Worm (Caenorhabditis elegans) whole organism, L1 larva: ENCODE results near the gene ivph-3.

Experiments
- aha-1 ChIP-seq: fragments of 150-350 bp; optimal IDR thresholded peaks from 2 replicates; lab custom pipeline; 2014; ENCODE audit warnings: missing biosample characterization, missing genetic modification characterization
- ama-1 ChIP-seq: fragments of 150-350 bp; optimal IDR thresholded peaks from 2 replicates; lab custom pipeline; 2014
- ceh-63 ChIP-seq: fragments of 200-800 bp; sonication (Bioruptor generic); optimal IDR thresholded peaks from 2 replicates; lab custom pipeline; 2018; ENCODE audit warnings: mild to moderate bottlenecking, missing genetic modification characterization, missing compliant biosample characterization
- ceh-8 ChIP-seq: fragments of 200-800 bp; sonication (Bioruptor generic); optimal IDR thresholded peaks from 2 replicates; lab custom pipeline; 2018; ENCODE audit warnings: mild to moderate bottlenecking, missing genetic modification characterization, moderate library complexity, missing compliant biosample characterization
- ceh-88 ChIP-seq: fragments of 200-800 bp; sonication (Bioruptor generic); IDR thresholded peaks from 2 replicates; pipeline ENCODE4 v1.3.6; 2022; ENCODE audit warnings: missing genetic modification characterization, missing compliant biosample characterization
- ceh-90 ChIP-seq: sonication (generic microtip); optimal IDR thresholded peaks from 2 replicates; lab custom pipeline; 2016; ENCODE audit warnings: missing genetic modification characterization, missing compliant biosample characterization
- dpl-1 ChIP-seq, 3 experiments: fragments of 150-350 bp in 2 of 3; sonication (generic microtip) in 1 of 3; optimal IDR thresholded peaks; 2 replicates each; lab custom pipeline; 2014 to 2017; ENCODE audit warnings: missing biosample characterization in 3 of 3, missing genetic modification characterization in 3 of 3, missing genetic modification reagents in 3 of 3
- dsc-1 ChIP-seq: sonication (generic microtip); optimal IDR thresholded peaks from 2 replicates; lab custom pipeline; 2016; ENCODE audit warnings: mild to moderate bottlenecking, missing genetic modification characterization, missing compliant biosample characterization
- efl-1 ChIP-seq, 4 experiments: fragments of 150-350 bp; optimal IDR thresholded peaks in 3 of 4; peaks in 1 of 4; 1 replicate in 1 of 4; 2 replicates in 3 of 4; lab custom pipeline; 2014; ENCODE audit warnings: missing biosample characterization in 2 of 4, missing genetic modification characterization in 2 of 4, missing genetic modification reagents in 2 of 4
- efl-3 ChIP-seq: fragments of 200-800 bp; sonication (Bioruptor generic); optimal IDR thresholded peaks from 2 replicates; lab custom pipeline; 2018; ENCODE audit warnings: mild to moderate bottlenecking, missing genetic modification characterization, missing compliant biosample characterization
- egl-27 ChIP-seq, 2 experiments: fragments of 150-350 bp in 1 of 2; sonication (generic microtip); optimal IDR thresholded peaks; 3 replicates each; lab custom pipeline; 2017 to 2018; ENCODE audit warnings: missing biosample characterization in 2 of 2, missing genetic modification characterization in 2 of 2, missing genetic modification reagents in 2 of 2
- elt-2 ChIP-seq: sonication (generic microtip); optimal IDR thresholded peaks from 2 replicates; lab custom pipeline; 2016; ENCODE audit warnings: missing genetic modification characterization, mild to moderate bottlenecking, inconsistent platforms, missing compliant biosample characterization, missing genetic modification reagents
- elt-3 ChIP-seq, 6 experiments: fragments of 150-350 bp in 1 of 6; sonication (generic microtip); optimal IDR thresholded peaks; 2 replicates each; lab custom pipeline; 2017 to 2018; ENCODE audit warnings: missing biosample characterization in 6 of 6, missing genetic modification characterization in 6 of 6, inconsistent platforms in 1 of 6
- ets-5 ChIP-seq: fragments of 200-800 bp; sonication (Bioruptor generic); IDR thresholded peaks from 2 replicates; pipeline ENCODE4 v1.3.6; 2022; ENCODE audit warnings: missing genetic modification characterization, missing compliant biosample characterization
- fkh-4 ChIP-seq: sonication (generic microtip); optimal IDR thresholded peaks from 2 replicates; lab custom pipeline; 2016; ENCODE audit warnings: missing compliant biosample characterization, missing genetic modification characterization, borderline replicate concordance
- fkh-8 ChIP-seq: sonication (generic microtip); optimal IDR thresholded peaks from 2 replicates; lab custom pipeline; 2016; ENCODE audit warnings: mild to moderate bottlenecking, missing genetic modification characterization, missing compliant biosample characterization
- hlh-17 ChIP-seq: fragments of 200-800 bp; sonication (Bioruptor generic); optimal IDR thresholded peaks from 2 replicates; lab custom pipeline; 2018; ENCODE audit warnings: missing genetic modification characterization, mild to moderate bottlenecking, missing compliant biosample characterization, moderate library complexity, borderline replicate concordance
- hpl-2 ChIP-seq: fragments of 150-350 bp; optimal IDR thresholded peaks from 2 replicates; lab custom pipeline; 2014; ENCODE audit warnings: missing biosample characterization, missing genetic modification reagents, missing genetic modification characterization
- irx-1 ChIP-seq: sonication (generic microtip); optimal IDR thresholded peaks from 2 replicates; lab custom pipeline; 2016; ENCODE audit warnings: missing genetic modification characterization, missing compliant biosample characterization
- isw-1 ChIP-seq: fragments of 200-800 bp; sonication (Bioruptor generic); IDR thresholded peaks from 2 replicates; pipeline ENCODE4 v1.3.6; 2022; ENCODE audit warnings: missing genetic modification characterization, missing compliant biosample characterization
- lin-13 ChIP-seq: fragments of 150-350 bp; optimal IDR thresholded peaks from 2 replicates; lab custom pipeline; 2014; ENCODE audit warnings: missing biosample characterization, missing genetic modification reagents, missing genetic modification characterization
- lin-14 ChIP-seq: fragments of 200-800 bp; sonication (Bioruptor generic); optimal IDR thresholded peaks from 2 replicates; lab custom pipeline; 2018; ENCODE audit warnings: mild to moderate bottlenecking, missing genetic modification characterization, moderate library complexity, missing compliant biosample characterization
- lin-35 ChIP-seq, 2 experiments: fragments of 150-350 bp; optimal IDR thresholded peaks; 2 replicates each; lab custom pipeline; 2014; ENCODE audit warnings: missing biosample characterization in 2 of 2, missing genetic modification characterization in 2 of 2, missing genetic modification reagents in 2 of 2
- lin-39 ChIP-seq: fragments of 150-350 bp; optimal IDR thresholded peaks from 2 replicates; lab custom pipeline; 2014; ENCODE audit warnings: missing biosample characterization, missing genetic modification reagents, missing genetic modification characterization
- lir-3 ChIP-seq: sonication (generic microtip); optimal IDR thresholded peaks from 2 replicates; lab custom pipeline; 2016; ENCODE audit warnings: mild to moderate bottlenecking, missing genetic modification characterization, moderate library complexity, missing compliant biosample characterization; ENCODE audit not compliant: poor library complexity
- lsy-2 ChIP-seq, 2 experiments: fragments of 150-350 bp; optimal IDR thresholded peaks; 2 replicates each; lab custom pipeline; 2014; ENCODE audit warnings: missing biosample characterization in 2 of 2, missing genetic modification characterization in 2 of 2
- mdl-1 ChIP-seq, 2 experiments: fragments of 150-350 bp; optimal IDR thresholded peaks; 2 replicates each; lab custom pipeline; 2014 to 2017; ENCODE audit warnings: missing biosample characterization in 2 of 2, missing genetic modification characterization in 2 of 2, inconsistent platforms in 1 of 2
- mef-2 ChIP-seq: fragments of 150-350 bp; optimal IDR thresholded peaks from 2 replicates; lab custom pipeline; 2014; ENCODE audit warnings: missing biosample characterization, missing genetic modification characterization
- mep-1 ChIP-seq: fragments of 150-350 bp; optimal IDR thresholded peaks from 2 replicates; lab custom pipeline; 2014; ENCODE audit warnings: missing biosample characterization, missing genetic modification characterization
- nhr-11 ChIP-seq: fragments of 150-350 bp; optimal IDR thresholded peaks from 2 replicates; lab custom pipeline; 2014; ENCODE audit warnings: missing biosample characterization, missing genetic modification characterization
- nhr-19 ChIP-seq: fragments of 200-800 bp; sonication (Bioruptor generic); conservative IDR thresholded peaks from 2 replicates; pipeline ENCODE4 v1.3.6; 2022; ENCODE audit warnings: missing genetic modification characterization, missing compliant biosample characterization
- nhr-237 ChIP-seq: fragments of 150-350 bp; optimal IDR thresholded peaks from 2 replicates; lab custom pipeline; 2014; ENCODE audit warnings: missing biosample characterization, missing genetic modification characterization
- nhr-47 ChIP-seq: sonication (generic microtip); optimal IDR thresholded peaks from 2 replicates; lab custom pipeline; 2016; ENCODE audit warnings: mild to moderate bottlenecking, missing genetic modification characterization, moderate library complexity, missing compliant biosample characterization
- nhr-71 ChIP-seq: sonication (generic microtip); optimal IDR thresholded peaks from 2 replicates; lab custom pipeline; 2016; ENCODE audit warnings: mild to moderate bottlenecking, missing genetic modification characterization, moderate library complexity, missing compliant biosample characterization
- nhr-76 ChIP-seq: sonication (generic microtip); optimal IDR thresholded peaks from 2 replicates; lab custom pipeline; 2017; ENCODE audit warnings: missing biosample characterization, missing genetic modification characterization
- nhr-77 ChIP-seq: fragments of 150-350 bp; optimal IDR thresholded peaks from 2 replicates; lab custom pipeline; 2014; ENCODE audit warnings: missing biosample characterization, missing genetic modification characterization
- nhr-85 ChIP-seq: sonication (generic microtip); peaks from one replicate; lab custom pipeline; 2016; ENCODE audit warnings: missing genetic modification characterization, inconsistent platforms, missing compliant biosample characterization
- nhr-90 ChIP-seq: sonication (generic microtip); optimal IDR thresholded peaks from 2 replicates; lab custom pipeline; 2016; ENCODE audit warnings: mild to moderate bottlenecking, missing genetic modification characterization, missing compliant biosample characterization; ENCODE audit not compliant: poor library complexity
- pag-3 ChIP-seq: sonication (generic microtip); optimal IDR thresholded peaks from 2 replicates; lab custom pipeline; 2017; ENCODE audit warnings: missing genetic modification characterization, mild to moderate bottlenecking, missing compliant biosample characterization, antibody characterized with exemption, borderline replicate concordance; ENCODE audit not compliant: insufficient read depth
- pax-3 ChIP-seq: fragments of 200-800 bp; sonication (Bioruptor generic); optimal IDR thresholded peaks from 2 replicates; lab custom pipeline; 2018; ENCODE audit warnings: mild to moderate bottlenecking, missing genetic modification characterization, moderate library complexity, missing compliant biosample characterization
- pqm-1 ChIP-seq: sonication (generic microtip); optimal IDR thresholded peaks from 3 replicates; lab custom pipeline; 2017; ENCODE audit warnings: missing biosample characterization, missing genetic modification characterization
- snpc-4 ChIP-seq: fragments of 150-350 bp; optimal IDR thresholded peaks from 2 replicates; lab custom pipeline; 2014; ENCODE audit warnings: missing biosample characterization, missing genetic modification characterization
- snu-23 ChIP-seq: sonication (generic microtip); optimal IDR thresholded peaks from 2 replicates; lab custom pipeline; 2016; ENCODE audit warnings: missing genetic modification characterization, missing compliant biosample characterization
- sox-4 ChIP-seq: sonication (generic microtip); optimal IDR thresholded peaks from 2 replicates; lab custom pipeline; 2016; ENCODE audit warnings: missing genetic modification characterization, missing compliant biosample characterization
- swsn-7 ChIP-seq: sonication (generic microtip); optimal IDR thresholded peaks from 2 replicates; lab custom pipeline; 2016; ENCODE audit warnings: missing genetic modification characterization, missing compliant biosample characterization
- tbx-2 ChIP-seq: sonication (generic microtip); optimal IDR thresholded peaks from 2 replicates; lab custom pipeline; 2016; ENCODE audit warnings: missing genetic modification characterization, missing compliant biosample characterization
- unc-62 ChIP-seq: fragments of 150-350 bp; optimal IDR thresholded peaks from 2 replicates; lab custom pipeline; 2014; ENCODE audit warnings: missing biosample characterization, missing genetic modification reagents, missing genetic modification characterization
- unc-98 ChIP-seq: fragments of 200-800 bp; sonication (Bioruptor generic); IDR thresholded peaks from 2 replicates; pipeline ENCODE4 v1.3.6; 2022; ENCODE audit warnings: missing genetic modification characterization, missing compliant biosample characterization
- vab-15 ChIP-seq: sonication (generic microtip); optimal IDR thresholded peaks from 2 replicates; lab custom pipeline; 2017; ENCODE audit warnings: missing genotype, mild to moderate bottlenecking, missing genetic modification characterization, missing compliant biosample characterization
- xbp-1 ChIP-seq: sonication (generic microtip); optimal IDR thresholded peaks from 2 replicates; lab custom pipeline; 2016; ENCODE audit warnings: missing genetic modification characterization, missing compliant biosample characterization
- zag-1 ChIP-seq: fragments of 150-350 bp; optimal IDR thresholded peaks from 2 replicates; lab custom pipeline; 2014; ENCODE audit warnings: missing biosample characterization, missing genetic modification characterization
- zip-4 ChIP-seq: fragments of 200-800 bp; sonication (Bioruptor generic); optimal IDR thresholded peaks from 2 replicates; lab custom pipeline; 2018; ENCODE audit warnings: mild to moderate bottlenecking, missing genetic modification characterization, moderate library complexity, missing compliant biosample characterization

Gene ivph-3

ce11 chrIV:3029882-3030281 lies 23.6 kb upstream of the ivph-3 start (continued):
- no peak for TF ChIP-seq ceh-8 (GFP tag; lab: Kevin White, UChicago)
- no peak for TF ChIP-seq zag-1 (tag; lab: Kevin White, UChicago)
- TF ChIP-seq elt-2 (tag; lab: Kevin White, UChicago) = peak; percentile 41
- TF ChIP-seq efl-3 (GFP tag; lab: Kevin White, UChicago) = no peak
- TF ChIP-seq dsc-1 = no peak
- no peak for TF ChIP-seq irx-1 (tag; lab: Kevin White, UChicago)
- TF ChIP-seq pqm-1 (tag; lab: Kevin White, UChicago) = no peak
- TF ChIP-seq sox-4 (tag; lab: Kevin White, UChicago) = no peak
- TF ChIP-seq snpc-4 = no peak
- no peak for TF ChIP-seq ceh-88 (GFP tag; lab: Robert Waterston, UW)
- TF ChIP-seq fkh-8 = no peak
- peak in 1 of 2 experiments; percentile 34 for TF ChIP-seq lin-35 (GFP tag; optimal IDR thresholded peaks at IDR 0.05; lab: Kevin White, UChicago)
- no peak for TF ChIP-seq lir-3 (tag; lab: Kevin White, UChicago)
- no peak for TF ChIP-seq nhr-76
- TF ChIP-seq hlh-17 (GFP tag; lab: Kevin White, UChicago) = no peak
- peak; percentile 87 for TF ChIP-seq mef-2 (tag; lab: Kevin White, UChicago)
- TF ChIP-seq swsn-7 (tag; lab: Kevin White, UChicago) = peak; percentile 13
- peak; percentile 72 for TF ChIP-seq lin-14 (GFP tag; lab: Kevin White, UChicago)
- peak; percentile 81 for TF ChIP-seq nhr-71 (tag; lab: Kevin White, UChicago)
- no peak for TF ChIP-seq fkh-4 (tag; lab: Kevin White, UChicago)
- TF ChIP-seq ceh-63 (GFP tag; lab: Kevin White, UChicago) = no peak
- TF ChIP-seq nhr-11 (tag; lab: Kevin White, UChicago) = peak; percentile 5
- peak; percentile 17 to 24 for TF ChIP-seq efl-1 (optimal IDR thresholded peaks at IDR 0.05; lab: Kevin White, UChicago)
- peak in 1 of 2 experiments; percentile 1 for TF ChIP-seq efl-1 (GFP tag; optimal IDR thresholded peaks at IDR 0.05 in 1 of 2; lab: Kevin White, UChicago)
- no peak for TF ChIP-seq ets-5
- no peak for TF ChIP-seq pax-3 (tag; lab: Kevin White, UChicago)
- no peak for TF ChIP-seq egl-27 (tag; optimal IDR thresholded peaks at IDR 0.05; lab: Kevin White, UChicago)
- TF ChIP-seq dpl-1 (GFP tag; optimal IDR thresholded peaks at IDR 0.05; lab: Kevin White, UChicago) = no peak
- TF ChIP-seq mdl-1 (tag; optimal IDR thresholded peaks at IDR 0.05; lab: Kevin White, UChicago) = peak in 1 of 2 experiments; percentile 15
- peak; percentile 15 for TF ChIP-seq xbp-1 (tag; lab: Kevin White, UChicago)
- TF ChIP-seq nhr-77 (tag; lab: Kevin White, UChicago) = no peak
- no peak for TF ChIP-seq hpl-2 (GFP tag; lab: Kevin White, UChicago)
- no peak for TF ChIP-seq lin-13 (GFP tag; lab: Kevin White, UChicago)
- TF ChIP-seq unc-62 (GFP tag; lab: Kevin White, UChicago) = no peak
- TF ChIP-seq pag-3 (tag; lab: Kevin White, UChicago) = no peak
- no peak for TF ChIP-seq nhr-85 (tag; lab: Kevin White, UChicago)
- TF ChIP-seq unc-98 (GFP tag; lab: Robert Waterston, UW) = no peak
- TF ChIP-seq ama-1 = no peak
- no peak for TF ChIP-seq nhr-237 (tag; lab: Kevin White, UChicago)
- TF ChIP-seq isw-1 (GFP tag; lab: Robert Waterston, UW) = no peak
- TF ChIP-seq snu-23 (GFP tag; lab: Kevin White, UChicago) = peak; percentile 48
- no peak for TF ChIP-seq nhr-47 (tag; lab: Kevin White, UChicago)
- TF ChIP-seq lin-39 (tag; lab: Kevin White, UChicago) = peak; percentile 10
- TF ChIP-seq tbx-2 = peak; percentile 8
- TF ChIP-seq mep-1 (tag; lab: Kevin White, UChicago) = no peak
- TF ChIP-seq zip-4 (GFP tag; lab: Kevin White, UChicago) = no peak
- no peak for TF ChIP-seq elt-3 (tag; optimal IDR thresholded peaks at IDR 0.05; lab: Kevin White, UChicago)
- peak; percentile 60 for TF ChIP-seq nhr-19 (GFP tag; lab: Robert Waterston, UW)
- TF ChIP-seq nhr-90 (tag; lab: Kevin White, UChicago) = no peak
- no peak for TF ChIP-seq vab-15 (tag; lab: Kevin White, UChicago)
- TF ChIP-seq aha-1 (tag; lab: Kevin White, UChicago) = no peak
- no peak for TF ChIP-seq ceh-90 (tag; lab: Kevin White, UChicago)
- TF ChIP-seq lsy-2 (tag; optimal IDR thresholded peaks at IDR 0.05; lab: Kevin White, UChicago) = peak; percentile 19 to 42
